Fruit fly (Drosophila melanogaster) whole organism, embryonic: Measurements from ENCODE around the gene Atg6.
A peak's percentile ranks its signal among the peaks of the same experiment; 100 is the strongest.

Experiments used
- Awh ChIP-seq: fragments of 200-800 bp; sonication (Bioruptor generic); IDR thresholded peaks from 2 replicates; pipeline ENCODE4, ENCODE4 v1.3.6; 2022; ENCODE audit warnings: missing biosample characterization, missing genetic modification characterization
- Bdp1 ChIP-seq: fragments of 200-800 bp; sonication (Bioruptor generic); optimal IDR thresholded peaks from 3 replicates; lab custom pipeline; 2016; ENCODE audit warnings: missing biosample characterization, missing genetic modification characterization
- Bgb ChIP-seq: fragments of 200-800 bp; sonication (Bioruptor generic); IDR thresholded peaks from 2 replicates; pipeline ENCODE4 v1.3.6; 2022; ENCODE audit warnings: missing biosample characterization, missing genetic modification characterization; ENCODE audit not compliant: partially characterized antibody
- CG10267 ChIP-seq: fragments of 200-800 bp; sonication (Bioruptor generic); optimal IDR thresholded peaks from 2 replicates; lab custom pipeline; 2018; ENCODE audit warnings: missing biosample characterization, mild to moderate bottlenecking, missing genetic modification characterization, moderate library complexity
- CG10654 ChIP-seq: fragments of 200-800 bp; sonication (Bioruptor generic); optimal IDR thresholded peaks from 2 replicates; lab custom pipeline; 2016; ENCODE audit warnings: missing biosample characterization, missing genetic modification characterization
- CG11085 ChIP-seq: fragments of 200-800 bp; sonication (Bioruptor generic); IDR thresholded peaks from 2 replicates; pipeline ENCODE4 v1.3.6; 2022; ENCODE audit warnings: missing biosample characterization, missing genetic modification characterization
- CG11695 ChIP-seq: fragments of 200-800 bp; sonication (Bioruptor generic); IDR thresholded peaks from 3 replicates; pipeline ENCODE4 v1.3.6; 2022; ENCODE audit warnings: missing biosample characterization, missing genetic modification characterization
- CG12104 ChIP-seq: fragments of 200-800 bp; sonication (Bioruptor generic); optimal IDR thresholded peaks from 3 replicates; lab custom pipeline; 2016; ENCODE audit warnings: missing biosample characterization, missing genetic modification characterization
- CG12155 ChIP-seq: fragments of 200-800 bp; sonication (Bioruptor generic); optimal IDR thresholded peaks from 3 replicates; lab custom pipeline; 2016; ENCODE audit warnings: missing biosample characterization, missing genetic modification characterization
- CG12391 ChIP-seq: fragments of 200-800 bp; sonication (Bioruptor generic); optimal IDR thresholded peaks from 3 replicates; lab custom pipeline; 2018; ENCODE audit warnings: missing biosample characterization, mild to moderate bottlenecking, missing genetic modification characterization, moderate library complexity
- CG12942 ChIP-seq: fragments of 200-800 bp; sonication (Bioruptor generic); optimal IDR thresholded peaks from 3 replicates; lab custom pipeline; 2016; ENCODE audit warnings: missing biosample characterization, missing genetic modification characterization
- CG15601 ChIP-seq: fragments of 200-800 bp; sonication (Bioruptor generic); optimal IDR thresholded peaks from 3 replicates; lab custom pipeline; 2019; ENCODE audit warnings: missing biosample characterization, mild to moderate bottlenecking, missing genetic modification characterization, moderate library complexity
- CG1603 ChIP-seq: fragments of 200-800 bp; sonication (Bioruptor generic); optimal IDR thresholded peaks from 2 replicates; lab custom pipeline; 2019; ENCODE audit warnings: missing biosample characterization, mild to moderate bottlenecking, missing genetic modification characterization, moderate library complexity
- CG17359 ChIP-seq: fragments of 200-800 bp; sonication (Bioruptor generic); optimal IDR thresholded peaks from 3 replicates; lab custom pipeline; 2018; ENCODE audit warnings: missing biosample characterization, mild to moderate bottlenecking, missing genetic modification characterization, moderate library complexity
- CG17361 ChIP-seq: fragments of 200-800 bp; sonication (Bioruptor generic); IDR thresholded peaks from 3 replicates; pipeline ENCODE4 v1.3.6; 2022; ENCODE audit warnings: missing biosample characterization, missing genetic modification characterization
- CG1792 ChIP-seq: fragments of 200-800 bp; sonication (Bioruptor generic); optimal IDR thresholded peaks from 2 replicates; lab custom pipeline; 2016; ENCODE audit warnings: missing biosample characterization, missing genetic modification characterization
- CG32767 ChIP-seq: fragments of 200-800 bp; sonication (Bioruptor generic); IDR thresholded peaks from 2 replicates; pipeline ENCODE4 v1.3.6; 2022; ENCODE audit warnings: missing biosample characterization, missing genetic modification characterization
- CG33213 ChIP-seq: fragments of 200-800 bp; sonication (Bioruptor generic); optimal IDR thresholded peaks from 3 replicates; lab custom pipeline; 2016; ENCODE audit warnings: missing biosample characterization, missing genetic modification characterization
- CG3838 ChIP-seq: fragments of 200-800 bp; sonication (Bioruptor generic); optimal IDR thresholded peaks from 3 replicates; lab custom pipeline; 2016; ENCODE audit warnings: missing biosample characterization, missing genetic modification characterization
- CG3995 ChIP-seq: fragments of 200-800 bp; sonication (Bioruptor generic); optimal IDR thresholded peaks from 3 replicates; lab custom pipeline; 2016; ENCODE audit warnings: missing biosample characterization, missing genetic modification characterization
- CG4328 ChIP-seq: fragments of 200-800 bp; sonication (Bioruptor generic); optimal IDR thresholded peaks from 3 replicates; lab custom pipeline; 2017; ENCODE audit warnings: missing biosample characterization, missing genetic modification reagents, missing genetic modification characterization
- CG6683 ChIP-seq: fragments of 200-800 bp; sonication (Bioruptor generic); optimal IDR thresholded peaks from 2 replicates; lab custom pipeline; 2017; ENCODE audit warnings: missing biosample characterization, mild to moderate bottlenecking, missing genetic modification characterization, missing genetic modification reagents
- CG7928 ChIP-seq: fragments of 200-800 bp; sonication (Bioruptor generic); optimal IDR thresholded peaks from 2 replicates; lab custom pipeline; 2017; ENCODE audit warnings: missing biosample characterization, mild to moderate bottlenecking, missing genetic modification characterization
- CG8089 ChIP-seq: fragments of 200-800 bp; sonication (Bioruptor generic); optimal IDR thresholded peaks from 3 replicates; lab custom pipeline; 2016; ENCODE audit warnings: missing biosample characterization, missing genetic modification characterization
- Dll ChIP-seq: fragments of 200-800 bp; sonication (Bioruptor generic); IDR thresholded peaks from 4 replicates; pipeline ENCODE4 v1.3.6; 2022; ENCODE audit warnings: missing biosample characterization, missing genetic modification characterization; ENCODE audit not compliant: partially characterized antibody
- Drgx ChIP-seq: fragments of 200-800 bp; sonication (Bioruptor generic); IDR thresholded peaks from 2 replicates; pipeline ENCODE4 v1.3.6; 2022; ENCODE audit warnings: missing biosample characterization, missing genetic modification characterization
- Gsc ChIP-seq: fragments of 200-800 bp; sonication (Bioruptor generic); IDR thresholded peaks from 2 replicates; pipeline ENCODE4 v1.3.6; 2022; ENCODE audit warnings: missing biosample characterization, missing genetic modification characterization
- MBD-R2 ChIP-seq: fragments of 200-800 bp; sonication (Bioruptor generic); IDR thresholded peaks from 2 replicates; pipeline ENCODE4 v1.3.6; 2022; ENCODE audit warnings: missing biosample characterization, missing genetic modification characterization
- Mes4 ChIP-seq: fragments of 200-800 bp; sonication (Bioruptor generic); optimal IDR thresholded peaks from 2 replicates; lab custom pipeline; 2016; ENCODE audit warnings: missing biosample characterization, missing genetic modification characterization
- NK7.1 ChIP-seq: fragments of 200-800 bp; sonication (Bioruptor generic); optimal IDR thresholded peaks from 3 replicates; lab custom pipeline; 2016; ENCODE audit warnings: missing biosample characterization, missing genetic modification characterization
- PHDP ChIP-seq: fragments of 200-800 bp; sonication (Bioruptor generic); optimal IDR thresholded peaks from 3 replicates; lab custom pipeline; 2018; ENCODE audit warnings: missing biosample characterization, mild to moderate bottlenecking, missing genetic modification characterization, moderate library complexity
- Vsx1 ChIP-seq: fragments of 200-800 bp; sonication (Bioruptor generic); optimal IDR thresholded peaks from 2 replicates; lab custom pipeline; 2017; ENCODE audit warnings: missing biosample characterization, mild to moderate bottlenecking, missing genetic modification characterization, missing genetic modification reagents
- az2 ChIP-seq: fragments of 200-800 bp; sonication (Bioruptor generic); optimal IDR thresholded peaks from 3 replicates; lab custom pipeline; 2016; ENCODE audit warnings: missing biosample characterization, missing genetic modification characterization
- cad ChIP-seq: fragments of >200 bp; optimal IDR thresholded peaks from 2 replicates; lab custom pipeline; 2017; ENCODE audit warnings: missing biosample characterization, missing genetic modification characterization
- chn ChIP-seq: fragments of 200-800 bp; sonication (Bioruptor generic); optimal IDR thresholded peaks from 2 replicates; lab custom pipeline; 2016; ENCODE audit warnings: missing biosample characterization, missing genetic modification characterization
- crp ChIP-seq, 2 experiments: fragments of 200-800 bp; sonication (Bioruptor generic); optimal IDR thresholded peaks; 2 replicates in 1 of 2; 3 replicates in 1 of 2; lab custom pipeline; 2017; ENCODE audit warnings: missing biosample characterization in 2 of 2, missing genetic modification characterization in 2 of 2, mild to moderate bottlenecking in 1 of 2, moderate library complexity in 1 of 2
- cwo ChIP-seq: fragments of 200-800 bp; sonication (Bioruptor generic); optimal IDR thresholded peaks from 3 replicates; lab custom pipeline; 2017; ENCODE audit warnings: missing biosample characterization, missing genetic modification characterization, mild to moderate bottlenecking, moderate library complexity, missing genetic modification reagents
- en ChIP-seq: fragments of 200-800 bp; sonication (Bioruptor generic); optimal IDR thresholded peaks from 2 replicates; lab custom pipeline; 2016; ENCODE audit warnings: missing biosample characterization, missing genetic modification characterization
- gcm ChIP-seq: fragments of 200-800 bp; sonication (Bioruptor generic); optimal IDR thresholded peaks from 2 replicates; lab custom pipeline; 2019; ENCODE audit warnings: missing biosample characterization, mild to moderate bottlenecking, missing genetic modification characterization, moderate library complexity
- gcm2 ChIP-seq: fragments of 200-800 bp; sonication (Bioruptor generic); optimal IDR thresholded peaks from 2 replicates; lab custom pipeline; 2016; ENCODE audit warnings: missing biosample characterization, missing genetic modification characterization
- jigr1 ChIP-seq: fragments of 200-800 bp; sonication (Bioruptor generic); IDR thresholded peaks from 3 replicates; pipeline ENCODE4 v1.3.6; 2022; ENCODE audit warnings: missing biosample characterization, missing genetic modification characterization
- lmd ChIP-seq: fragments of 200-800 bp; sonication (Bioruptor generic); IDR thresholded peaks from 2 replicates; pipeline ENCODE4 v1.3.6; 2022; ENCODE audit warnings: missing biosample characterization, missing genetic modification characterization
- luna ChIP-seq: fragments of 200-800 bp; sonication (Bioruptor generic); optimal IDR thresholded peaks from 2 replicates; lab custom pipeline; 2016; ENCODE audit warnings: missing biosample characterization, missing genetic modification characterization
- mld ChIP-seq: fragments of 200-800 bp; sonication (Bioruptor generic); IDR thresholded peaks from 3 replicates; pipeline ENCODE4 v1.3.6; 2022; ENCODE audit warnings: missing biosample characterization, missing genetic modification characterization; ENCODE audit not compliant: partially characterized antibody
- odd ChIP-seq: fragments of 200-800 bp; sonication (Bioruptor generic); optimal IDR thresholded peaks from 2 replicates; lab custom pipeline; 2017; ENCODE audit warnings: missing biosample characterization, mild to moderate bottlenecking, missing genetic modification characterization
- pan ChIP-seq, 4 experiments: fragments of >200 bp in 3 of 4; fragments of 200-800 bp in 1 of 4; sonication (Bioruptor generic) in 1 of 4; optimal IDR thresholded peaks in 3 of 4; IDR thresholded peaks in 1 of 4; 2 replicates each; pipeline versions ENCODE4 v1.3.6 to Lab custom; 2017 to 2022; ENCODE audit warnings: missing biosample characterization in 2 of 4, missing genetic modification characterization in 2 of 4, mixed read lengths in 1 of 4
- pb ChIP-seq: fragments of 200-800 bp; sonication (Bioruptor generic); optimal IDR thresholded peaks from 3 replicates; lab custom pipeline; 2016; ENCODE audit warnings: missing biosample characterization, missing genetic modification characterization
- pnt ChIP-seq: fragments of 200-800 bp; sonication (Bioruptor generic); optimal IDR thresholded peaks from 3 replicates; lab custom pipeline; 2016; ENCODE audit warnings: missing biosample characterization, missing genetic modification characterization
- scrt ChIP-seq: fragments of 200-800 bp; sonication (Bioruptor generic); optimal IDR thresholded peaks from 2 replicates; lab custom pipeline; 2018; ENCODE audit warnings: missing biosample characterization, mild to moderate bottlenecking, missing genetic modification characterization, moderate library complexity
- sug ChIP-seq: fragments of 200-800 bp; optimal IDR thresholded peaks from 2 replicates; lab custom pipeline; 2019; ENCODE audit warnings: missing biosample characterization, mild to moderate bottlenecking, missing genetic modification characterization, moderate library complexity
- toy ChIP-seq: fragments of 200-800 bp; sonication (Bioruptor generic); IDR thresholded peaks from 2 replicates; pipeline ENCODE4 v1.3.6; 2022; ENCODE audit warnings: missing biosample characterization, missing genetic modification characterization

Atg6 gene

DNA sequence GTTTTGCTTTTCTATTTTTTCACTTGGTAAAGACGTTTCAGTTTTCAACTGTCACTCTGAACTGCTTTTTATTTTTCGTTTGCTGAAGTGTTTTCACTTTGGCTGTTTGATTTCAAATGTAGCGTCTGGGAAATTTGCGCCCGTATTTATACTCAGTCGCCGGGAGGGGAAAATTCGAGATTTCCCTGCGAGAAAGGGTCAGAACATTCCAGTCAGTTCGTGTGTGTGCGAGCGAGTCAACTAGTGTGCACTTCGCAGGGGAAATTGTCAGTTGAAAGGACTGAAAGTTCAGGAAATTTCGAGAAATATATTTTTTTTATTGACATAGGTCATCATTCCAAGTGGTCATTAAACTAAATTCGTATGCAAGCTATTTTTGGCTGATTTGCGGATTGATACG, 6.6 kb upstream of the Atg6 start, which contains the start of gene Hsp68:
TSS of gene Hsp68 (minus strand) at position 123 of the 400 bp plus-strand sequence.
- no peak for TF ChIP-seq Drgx (GFP tag; lab: Robert Waterston, UW)
- TF ChIP-seq Gsc: no peak
- no peak for TF ChIP-seq Bdp1 (GFP tag; lab: Kevin White, UChicago)
- peak; percentile 81 for TF ChIP-seq CG15601 (tag; lab: Kevin White, UChicago)
- TF ChIP-seq en: no peak
- no peak for TF ChIP-seq CG32767
- TF ChIP-seq CG6683 (GFP tag; lab: Kevin White, UChicago): no peak
- TF ChIP-seq cad (GFP tag; lab: Kevin White, UChicago): peak; percentile 52
- TF ChIP-seq luna (GFP tag; lab: Kevin White, UChicago): no peak
- no peak for TF ChIP-seq CG8089 (GFP tag; lab: Kevin White, UChicago)
- no peak for TF ChIP-seq pb (GFP tag; lab: Kevin White, UChicago)
- no peak for TF ChIP-seq pnt (GFP tag; lab: Kevin White, UChicago)
- no peak for TF ChIP-seq chn (GFP tag; lab: Kevin White, UChicago)
- no peak for TF ChIP-seq mld (GFP tag; lab: Robert Waterston, UW)
- no peak for TF ChIP-seq pan (optimal IDR thresholded peaks at IDR 0.05; lab: Kevin White, UChicago)
- TF ChIP-seq pan (GFP tag; optimal IDR thresholded peaks at IDR 0.05 in 1 of 2, IDR thresholded peaks at IDR 0.05 in 1 of 2): peak in 1 of 2 experiments; percentile 6
- TF ChIP-seq gcm2 (GFP tag; lab: Kevin White, UChicago): no peak
- peak; percentile 40 for TF ChIP-seq gcm (GFP tag; lab: Kevin White, UChicago)
- TF ChIP-seq CG33213 (GFP tag; lab: Kevin White, UChicago): no peak
- no peak for TF ChIP-seq CG7928 (GFP tag; lab: Kevin White, UChicago)
- TF ChIP-seq CG17359: peak; percentile 7
- TF ChIP-seq CG10267 (tag; lab: Kevin White, UChicago): no peak
- no peak for TF ChIP-seq cwo (GFP tag; lab: Kevin White, UChicago)
- TF ChIP-seq CG3838 (GFP tag; lab: Kevin White, UChicago): no peak
- TF ChIP-seq odd (GFP tag; lab: Kevin White, UChicago): no peak
- TF ChIP-seq CG11085 (GFP tag; lab: Robert Waterston, UW): no peak
- no peak for TF ChIP-seq CG10654 (GFP tag; lab: Kevin White, UChicago)
- no peak for TF ChIP-seq Vsx1 (GFP tag; lab: Kevin White, UChicago)
- TF ChIP-seq CG1792 (GFP tag; lab: Kevin White, UChicago): no peak
- TF ChIP-seq CG12104 (GFP tag; lab: Kevin White, UChicago): no peak
- peak; percentile 10; the same call in 1 of the 2 replicates for TF ChIP-seq MBD-R2 (GFP tag; lab: Robert Waterston, UW)
- TF ChIP-seq crp (GFP tag; optimal IDR thresholded peaks at IDR 0.05; lab: Kevin White, UChicago): no peak
- no peak for TF ChIP-seq az2 (GFP tag; lab: Kevin White, UChicago)
- TF ChIP-seq CG17361 (GFP tag; lab: Robert Waterston, UW): no peak
- peak; percentile 12 for TF ChIP-seq CG1603 (tag; lab: Kevin White, UChicago)
- TF ChIP-seq jigr1 (GFP tag; lab: Robert Waterston, UW): no peak
- no peak for TF ChIP-seq CG12155
- TF ChIP-seq CG12942 (GFP tag; lab: Kevin White, UChicago): no peak
- TF ChIP-seq lmd: no peak
- TF ChIP-seq NK7.1 (GFP tag; lab: Kevin White, UChicago): no peak
- no peak for TF ChIP-seq Mes4 (GFP tag; lab: Kevin White, UChicago)
- peak; percentile 22 for TF ChIP-seq sug (tag; lab: Kevin White, UChicago)
- no peak for TF ChIP-seq toy (GFP tag; lab: Robert Waterston, UW)
- no peak for TF ChIP-seq PHDP
- TF ChIP-seq CG12391 (tag; lab: Kevin White, UChicago): no peak
- TF ChIP-seq Dll (GFP tag; lab: Robert Waterston, UW): peak; percentile 25; the same call in 1 of the 4 replicates
- no peak for TF ChIP-seq CG3995 (GFP tag; lab: Kevin White, UChicago)
- no peak for TF ChIP-seq Awh (GFP tag; lab: Robert Waterston, UW)
- no peak for TF ChIP-seq scrt (GFP tag; lab: Kevin White, UChicago)
- no peak for TF ChIP-seq CG4328 (GFP tag; lab: Kevin White, UChicago)
- no peak for TF ChIP-seq Bgb (GFP tag; lab: Robert Waterston, UW)
- 0 out of 3 replicates have a peak, but pooled peaks have one; percentile 11 for TF ChIP-seq CG11695 (GFP tag; lab: Robert Waterston, UW)
